Fruit fly (Drosophila melanogaster): ENCODE measurements around the gene CG33502.
"Not testable (repeated sequence)": the region's sequence is repeated elsewhere in the genome, so short reads cannot be mapped to it uniquely, and the experiment has no call there.

DNA sequence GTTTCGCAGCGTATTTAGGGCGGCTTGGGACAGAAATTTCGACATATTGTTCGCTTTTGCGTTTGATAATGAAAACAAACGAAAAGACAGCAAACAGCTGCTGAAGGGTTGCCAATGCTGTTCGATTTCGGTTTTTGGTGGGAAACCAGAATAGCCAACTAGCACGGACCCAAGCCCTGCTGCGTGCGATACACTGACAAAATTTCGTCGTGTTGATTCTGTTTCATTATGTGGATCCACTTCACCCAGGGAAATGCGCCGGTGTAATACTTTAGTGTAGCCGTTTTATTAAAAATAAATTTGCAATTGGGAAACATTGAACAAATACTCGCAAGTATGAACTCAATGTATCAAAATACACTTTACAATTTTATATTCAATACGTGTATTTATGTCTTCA lies 6.2 kb upstream of the CG33502 start, which contains the start of gene CG32857:
- TF ChIP-seq ttk, psq (optimal IDR thresholded peaks at IDR 0.05): not testable (repeated sequence)

Data from Kc167 (cell line).